Worm (Caenorhabditis elegans): ENCODE results near the gene C36C5.4.

The C36C5.4 gene

ce11 chrV:3163143-3163542, 3.2 kb upstream of the C36C5.4 start (continued):
- TF ChIP-seq hif-1 (tag; optimal IDR thresholded peaks at IDR 0.05) (no peak), egl-43 (GFP tag; IDR thresholded peaks at IDR 0.05) (peak; percentile 80), madf-5 (GFP tag; IDR thresholded peaks at IDR 0.05) (peak in 1 of 2 experiments; percentile 31; a peak in 1 of 4 replicates), zfp-3 (GFP tag; conservative IDR thresholded peaks at IDR 0.05) (no peak)

ce11 chrV:3165438-3165837, 922 bp upstream of the C36C5.4 start, which contains the start of gene C36C5.14:
TSS of gene C36C5.14 (minus strand) at chrV:3165538.
- TF ChIP-seq F26F4.8 (GFP tag; conservative IDR thresholded peaks at IDR 0.05) (no peak), dve-1 (tag; optimal IDR thresholded peaks at IDR 0.05; ENCODE audit: insufficient read depth) (no peak)

- TF ChIP-seq ceh-82 (tag; optimal IDR thresholded peaks at IDR 0.05) (no peak), daf-8 (GFP tag; IDR thresholded peaks at IDR 0.05) (no peak), nhr-76 (tag; optimal IDR thresholded peaks at IDR 0.05) (no peak), F44E2.7 (GFP tag; IDR thresholded peaks at IDR 0.05) (no peak), nhr-237 (tag; optimal IDR thresholded peaks at IDR 0.05) (no peak), ZK337.2 (GFP tag; IDR thresholded peaks at IDR 0.05) (no peak), egl-43 (GFP tag; IDR thresholded peaks at IDR 0.05) (no peak), snpc-4 (tag; optimal IDR thresholded peaks at IDR 0.05) (no peak), nhr-77 (tag; optimal IDR thresholded peaks at IDR 0.05) (no peak), madf-9 (GFP tag; conservative IDR thresholded peaks at IDR 0.05) (no peak)
These were observed 2.3 kb downstream of the C36C5.4 start, which contains the start of gene C36C5.15 for ce11 chrV:3168650-3169049. TSS of gene C36C5.15 (minus strand) at chrV:3168750.

ce11 chrV:3169838-3170237, 3.5 kb downstream of the C36C5.4 start, which contains the start of gene srbc-6:
TSS of gene srbc-6 (plus strand) at chrV:3170138.
- TF ChIP-seq mxl-3 (GFP tag; optimal IDR thresholded peaks at IDR 0.05), result no peak
- TF ChIP-seq cey-2 (tag; optimal IDR thresholded peaks at IDR 0.05; ENCODE audit: borderline replicate concordance, insufficient read depth), result no peak
- no peak for TF ChIP-seq nhr-102 (tag; optimal IDR thresholded peaks at IDR 0.05)
- TF ChIP-seq nhr-237 (tag; optimal IDR thresholded peaks at IDR 0.05), result no peak
- no peak for TF ChIP-seq dmd-8 (GFP tag; IDR thresholded peaks at IDR 0.05)
- no peak for TF ChIP-seq snpc-1.2 (GFP tag; IDR thresholded peaks at IDR 0.05)
- no peak for TF ChIP-seq nhr-76 (tag; optimal IDR thresholded peaks at IDR 0.05)
- TF ChIP-seq D1046.2 (GFP tag; IDR thresholded peaks at IDR 0.05), result no peak
- TF ChIP-seq unc-39 (tag; optimal IDR thresholded peaks at IDR 0.05), result no peak
- no peak for TF ChIP-seq zfp-2 (tag; optimal IDR thresholded peaks at IDR 0.05)
- no peak for TF ChIP-seq dpl-1 (GFP tag; optimal IDR thresholded peaks at IDR 0.05)

ce11 chrV:3171625-3172024, 5.3 kb downstream of the C36C5.4 start:
- TF ChIP-seq mdl-1 (tag; optimal IDR thresholded peaks at IDR 0.05) (no peak), ceh-28 (tag; optimal IDR thresholded peaks at IDR 0.05) (peak; percentile 86), Y48G9A.11 (GFP tag; IDR thresholded peaks at IDR 0.05) (no peak)

ce11 chrV:3176161-3176560, 9.8 kb downstream of the C36C5.4 start, which contains the start of gene srab-8:
TSS of gene srab-8 (plus strand) at chrV:3176461.
- no peak for TF ChIP-seq unc-39 (tag; optimal IDR thresholded peaks at IDR 0.05)
- TF ChIP-seq saeg-2 (GFP tag; IDR thresholded peaks at IDR 0.05), result no peak
- TF ChIP-seq nhr-42 (GFP tag; IDR thresholded peaks at IDR 0.05), result no peak
- no peak for TF ChIP-seq ceh-44 (GFP tag; IDR thresholded peaks at IDR 0.05)
- TF ChIP-seq lsy-2 (tag; optimal IDR thresholded peaks at IDR 0.05), result no peak
- TF ChIP-seq arid-1 (GFP tag; conservative IDR thresholded peaks at IDR 0.05), result no peak
- TF ChIP-seq lir-3 (tag; optimal IDR thresholded peaks at IDR 0.05), result no peak
- no peak for TF ChIP-seq nhr-48 (tag; optimal IDR thresholded peaks at IDR 0.05)

Data from whole organism, L4 larva.